Worm (Caenorhabditis elegans) whole organism, L1 larva: ENCODE data around the gene micu-1.

Experiments used
- C04F5.9 ChIP-seq: sonication (generic microtip); optimal IDR thresholded peaks from 2 replicates; lab custom pipeline; 2016; ENCODE audit warnings: missing genetic modification characterization, missing compliant biosample characterization
- aha-1 ChIP-seq: fragments of 150-350 bp; optimal IDR thresholded peaks from 2 replicates; lab custom pipeline; 2014; ENCODE audit warnings: missing biosample characterization, missing genetic modification characterization
- blmp-1 ChIP-seq: fragments of 150-350 bp; optimal IDR thresholded peaks from 2 replicates; lab custom pipeline; 2014; ENCODE audit warnings: missing biosample characterization, missing genetic modification characterization
- ceh-8 ChIP-seq: fragments of 200-800 bp; sonication (Bioruptor generic); optimal IDR thresholded peaks from 2 replicates; lab custom pipeline; 2018; ENCODE audit warnings: mild to moderate bottlenecking, missing genetic modification characterization, moderate library complexity, missing compliant biosample characterization
- ceh-82 ChIP-seq, 3 experiments: fragments of 150-350 bp in 1 of 3; sonication (generic microtip) in 2 of 3; optimal IDR thresholded peaks; 2 replicates each; lab custom pipeline; 2014 to 2017; ENCODE audit warnings: missing biosample characterization in 3 of 3, missing genetic modification characterization in 3 of 3
- ceh-90 ChIP-seq: sonication (generic microtip); optimal IDR thresholded peaks from 2 replicates; lab custom pipeline; 2016; ENCODE audit warnings: missing genetic modification characterization, missing compliant biosample characterization
- dpl-1 ChIP-seq, 3 experiments: fragments of 150-350 bp in 2 of 3; sonication (generic microtip) in 1 of 3; optimal IDR thresholded peaks; 2 replicates each; lab custom pipeline; 2014 to 2017; ENCODE audit warnings: missing biosample characterization in 3 of 3, missing genetic modification characterization in 3 of 3, missing genetic modification reagents in 3 of 3
- efl-1 ChIP-seq, 4 experiments: fragments of 150-350 bp; optimal IDR thresholded peaks in 3 of 4; peaks in 1 of 4; 1 replicate in 1 of 4; 2 replicates in 3 of 4; lab custom pipeline; 2014; ENCODE audit warnings: missing biosample characterization in 2 of 4, missing genetic modification characterization in 2 of 4, missing genetic modification reagents in 2 of 4
- elt-2 ChIP-seq: sonication (generic microtip); optimal IDR thresholded peaks from 2 replicates; lab custom pipeline; 2016; ENCODE audit warnings: missing genetic modification characterization, mild to moderate bottlenecking, inconsistent platforms, missing compliant biosample characterization, missing genetic modification reagents
- elt-3 ChIP-seq, 6 experiments: fragments of 150-350 bp in 1 of 6; sonication (generic microtip); optimal IDR thresholded peaks; 2 replicates each; lab custom pipeline; 2017 to 2018; ENCODE audit warnings: missing biosample characterization in 6 of 6, missing genetic modification characterization in 6 of 6, inconsistent platforms in 1 of 6
- fkh-8 ChIP-seq: sonication (generic microtip); optimal IDR thresholded peaks from 2 replicates; lab custom pipeline; 2016; ENCODE audit warnings: mild to moderate bottlenecking, missing genetic modification characterization, missing compliant biosample characterization
- grh-1 ChIP-seq: fragments of 200-800 bp; sonication (Bioruptor generic); IDR thresholded peaks from 2 replicates; pipeline ENCODE4 v1.3.6; 2022; ENCODE audit warnings: missing genetic modification reagents, missing genetic modification characterization, missing compliant biosample characterization
- hlh-4 ChIP-seq: sonication (generic microtip); optimal IDR thresholded peaks from 2 replicates; lab custom pipeline; 2016; ENCODE audit warnings: mild to moderate bottlenecking, missing genetic modification characterization, missing compliant biosample characterization
- hpl-2 ChIP-seq: fragments of 150-350 bp; optimal IDR thresholded peaks from 2 replicates; lab custom pipeline; 2014; ENCODE audit warnings: missing biosample characterization, missing genetic modification reagents, missing genetic modification characterization
- jun-1 ChIP-seq: fragments of 150-350 bp; optimal IDR thresholded peaks from 2 replicates; lab custom pipeline; 2014; ENCODE audit warnings: missing biosample characterization, missing genetic modification reagents, missing genetic modification characterization
- lin-13 ChIP-seq: fragments of 150-350 bp; optimal IDR thresholded peaks from 2 replicates; lab custom pipeline; 2014; ENCODE audit warnings: missing biosample characterization, missing genetic modification reagents, missing genetic modification characterization
- lin-14 ChIP-seq: fragments of 200-800 bp; sonication (Bioruptor generic); optimal IDR thresholded peaks from 2 replicates; lab custom pipeline; 2018; ENCODE audit warnings: mild to moderate bottlenecking, missing genetic modification characterization, moderate library complexity, missing compliant biosample characterization
- lin-15B ChIP-seq: fragments of 150-350 bp; sonication (generic microtip); optimal IDR thresholded peaks from 3 replicates; lab custom pipeline; 2014; ENCODE audit warnings: missing biosample characterization, missing genetic modification characterization
- lin-35 ChIP-seq, 2 experiments: fragments of 150-350 bp; optimal IDR thresholded peaks; 2 replicates each; lab custom pipeline; 2014; ENCODE audit warnings: missing biosample characterization in 2 of 2, missing genetic modification characterization in 2 of 2, missing genetic modification reagents in 2 of 2
- lir-3 ChIP-seq: sonication (generic microtip); optimal IDR thresholded peaks from 2 replicates; lab custom pipeline; 2016; ENCODE audit warnings: mild to moderate bottlenecking, missing genetic modification characterization, moderate library complexity, missing compliant biosample characterization; ENCODE audit not compliant: poor library complexity
- lsy-2 ChIP-seq, 2 experiments: fragments of 150-350 bp; optimal IDR thresholded peaks; 2 replicates each; lab custom pipeline; 2014; ENCODE audit warnings: missing biosample characterization in 2 of 2, missing genetic modification characterization in 2 of 2
- mdl-1 ChIP-seq, 2 experiments: fragments of 150-350 bp; optimal IDR thresholded peaks; 2 replicates each; lab custom pipeline; 2014 to 2017; ENCODE audit warnings: missing biosample characterization in 2 of 2, missing genetic modification characterization in 2 of 2, inconsistent platforms in 1 of 2
- nhr-19 ChIP-seq: fragments of 200-800 bp; sonication (Bioruptor generic); conservative IDR thresholded peaks from 2 replicates; pipeline ENCODE4 v1.3.6; 2022; ENCODE audit warnings: missing genetic modification characterization, missing compliant biosample characterization
- nhr-20 ChIP-seq: sonication (generic microtip); optimal IDR thresholded peaks from 2 replicates; lab custom pipeline; 2016; ENCODE audit warnings: mild to moderate bottlenecking, missing genetic modification characterization, missing compliant biosample characterization
- nhr-237 ChIP-seq: fragments of 150-350 bp; optimal IDR thresholded peaks from 2 replicates; lab custom pipeline; 2014; ENCODE audit warnings: missing biosample characterization, missing genetic modification characterization
- nhr-47 ChIP-seq: sonication (generic microtip); optimal IDR thresholded peaks from 2 replicates; lab custom pipeline; 2016; ENCODE audit warnings: mild to moderate bottlenecking, missing genetic modification characterization, moderate library complexity, missing compliant biosample characterization
- nhr-71 ChIP-seq: sonication (generic microtip); optimal IDR thresholded peaks from 2 replicates; lab custom pipeline; 2016; ENCODE audit warnings: mild to moderate bottlenecking, missing genetic modification characterization, moderate library complexity, missing compliant biosample characterization
- nhr-77 ChIP-seq: fragments of 150-350 bp; optimal IDR thresholded peaks from 2 replicates; lab custom pipeline; 2014; ENCODE audit warnings: missing biosample characterization, missing genetic modification characterization
- nhr-84 ChIP-seq: sonication (generic microtip); optimal IDR thresholded peaks from 2 replicates; lab custom pipeline; 2017; ENCODE audit warnings: missing biosample characterization, missing genetic modification characterization
- nhr-85 ChIP-seq: sonication (generic microtip); peaks from one replicate; lab custom pipeline; 2016; ENCODE audit warnings: missing genetic modification characterization, inconsistent platforms, missing compliant biosample characterization
- pag-3 ChIP-seq: sonication (generic microtip); optimal IDR thresholded peaks from 2 replicates; lab custom pipeline; 2017; ENCODE audit warnings: missing genetic modification characterization, mild to moderate bottlenecking, missing compliant biosample characterization, antibody characterized with exemption, borderline replicate concordance; ENCODE audit not compliant: insufficient read depth
- pqm-1 ChIP-seq: sonication (generic microtip); optimal IDR thresholded peaks from 3 replicates; lab custom pipeline; 2017; ENCODE audit warnings: missing biosample characterization, missing genetic modification characterization
- rnt-1 ChIP-seq: sonication (generic microtip); optimal IDR thresholded peaks from 2 replicates; lab custom pipeline; 2016; ENCODE audit warnings: mild to moderate bottlenecking, missing genetic modification characterization, moderate library complexity, missing compliant biosample characterization
- snpc-4 ChIP-seq: fragments of 150-350 bp; optimal IDR thresholded peaks from 2 replicates; lab custom pipeline; 2014; ENCODE audit warnings: missing biosample characterization, missing genetic modification characterization
- snu-23 ChIP-seq: sonication (generic microtip); optimal IDR thresholded peaks from 2 replicates; lab custom pipeline; 2016; ENCODE audit warnings: missing genetic modification characterization, missing compliant biosample characterization
- sptf-1 ChIP-seq: fragments of 150-350 bp; optimal IDR thresholded peaks from 2 replicates; lab custom pipeline; 2014; ENCODE audit warnings: missing biosample characterization, missing genetic modification characterization
- swsn-7 ChIP-seq: sonication (generic microtip); optimal IDR thresholded peaks from 2 replicates; lab custom pipeline; 2016; ENCODE audit warnings: missing genetic modification characterization, missing compliant biosample characterization
- tbx-2 ChIP-seq: sonication (generic microtip); optimal IDR thresholded peaks from 2 replicates; lab custom pipeline; 2016; ENCODE audit warnings: missing genetic modification characterization, missing compliant biosample characterization
- tlp-1 ChIP-seq: fragments of 150-350 bp; optimal IDR thresholded peaks from 2 replicates; lab custom pipeline; 2014; ENCODE audit warnings: missing biosample characterization, missing genetic modification characterization
- unc-130 ChIP-seq: fragments of 150-350 bp; optimal IDR thresholded peaks from 2 replicates; lab custom pipeline; 2017; ENCODE audit warnings: missing biosample characterization, missing genetic modification characterization, inconsistent platforms
- unc-86 ChIP-seq: sonication (generic microtip); optimal IDR thresholded peaks from 2 replicates; lab custom pipeline; 2016; ENCODE audit warnings: missing genetic modification characterization, missing compliant biosample characterization
- vab-15 ChIP-seq: sonication (generic microtip); optimal IDR thresholded peaks from 2 replicates; lab custom pipeline; 2017; ENCODE audit warnings: missing genotype, mild to moderate bottlenecking, missing genetic modification characterization, missing compliant biosample characterization
- zip-4 ChIP-seq: fragments of 200-800 bp; sonication (Bioruptor generic); optimal IDR thresholded peaks from 2 replicates; lab custom pipeline; 2018; ENCODE audit warnings: mild to moderate bottlenecking, missing genetic modification characterization, moderate library complexity, missing compliant biosample characterization

The micu-1 gene

DNA sequence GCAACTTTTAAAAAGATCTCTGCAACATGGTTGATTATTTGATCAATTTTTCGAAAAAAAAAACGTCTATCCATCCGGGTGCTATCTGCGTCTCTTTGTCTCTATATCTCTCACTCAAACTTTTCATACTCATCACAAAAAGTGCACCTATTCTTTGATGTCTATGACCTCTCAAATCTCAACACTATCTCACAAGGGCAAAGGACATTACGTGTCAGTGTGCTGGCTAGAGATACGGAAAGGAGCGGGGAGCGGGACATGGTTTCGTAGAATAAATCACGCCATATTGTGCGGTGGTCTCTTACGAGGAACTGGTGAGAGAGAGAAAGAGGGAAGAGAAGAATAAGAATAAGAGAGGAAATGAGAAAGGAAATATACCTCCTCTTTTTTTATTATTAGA is 24.7 kb downstream of the micu-1 start (continued):
- TF ChIP-seq nhr-19 (GFP tag; lab: Robert Waterston, UW) (peak; percentile 86), nhr-47 (tag; lab: Kevin White, UChicago) (peak; percentile 82), nhr-20 (peak; percentile 93), aha-1 (peak; percentile 31), lin-15B (tag; lab: Kevin White, UChicago) (peak; percentile 2), grh-1 (GFP tag; lab: Robert Waterston, UW) (peak; percentile 35; the same call in 1 of the 2 replicates), efl-1 (optimal IDR thresholded peaks at IDR 0.05; lab: Kevin White, UChicago) (peak; percentile 58), efl-1 (GFP tag; optimal IDR thresholded peaks at IDR 0.05 in 1 of 2; lab: Kevin White, UChicago) (peak; percentile 19 to 70), ceh-8 (GFP tag; lab: Kevin White, UChicago) (no peak), snu-23 (GFP tag; lab: Kevin White, UChicago) (peak; percentile 87), elt-2 (tag; lab: Kevin White, UChicago) (peak; percentile 94), elt-3 (tag; optimal IDR thresholded peaks at IDR 0.05; lab: Kevin White, UChicago) (peak in 4 of 6 experiments; percentile 49 to 84 (median 70)), snpc-4 (peak; percentile 46), rnt-1 (peak; percentile 84), nhr-85 (tag; lab: Kevin White, UChicago) (peak; percentile 88), sptf-1 (tag; lab: Kevin White, UChicago) (no peak), tlp-1 (tag; lab: Kevin White, UChicago) (no peak), lin-13 (GFP tag; lab: Kevin White, UChicago) (peak; percentile 60), mdl-1 (tag; optimal IDR thresholded peaks at IDR 0.05; lab: Kevin White, UChicago) (peak in 1 of 2 experiments; percentile 63), zip-4 (no peak), lin-14 (GFP tag; lab: Kevin White, UChicago) (peak; percentile 97), tbx-2 (tag; lab: Kevin White, UChicago) (peak; percentile 81), fkh-8 (tag; lab: Kevin White, UChicago) (peak; percentile 71), nhr-77 (tag; lab: Kevin White, UChicago) (peak; percentile 89), swsn-7 (tag; lab: Kevin White, UChicago) (peak; percentile 84), lsy-2 (tag; optimal IDR thresholded peaks at IDR 0.05; lab: Kevin White, UChicago) (peak; percentile 35 to 73), ceh-90 (tag; lab: Kevin White, UChicago) (no peak), lin-35 (GFP tag; optimal IDR thresholded peaks at IDR 0.05; lab: Kevin White, UChicago) (peak; percentile 43 to 58), nhr-237 (tag; lab: Kevin White, UChicago) (peak; percentile 55)
- TF ChIP-seq, all 84 proteins: peak for 40

DNA sequence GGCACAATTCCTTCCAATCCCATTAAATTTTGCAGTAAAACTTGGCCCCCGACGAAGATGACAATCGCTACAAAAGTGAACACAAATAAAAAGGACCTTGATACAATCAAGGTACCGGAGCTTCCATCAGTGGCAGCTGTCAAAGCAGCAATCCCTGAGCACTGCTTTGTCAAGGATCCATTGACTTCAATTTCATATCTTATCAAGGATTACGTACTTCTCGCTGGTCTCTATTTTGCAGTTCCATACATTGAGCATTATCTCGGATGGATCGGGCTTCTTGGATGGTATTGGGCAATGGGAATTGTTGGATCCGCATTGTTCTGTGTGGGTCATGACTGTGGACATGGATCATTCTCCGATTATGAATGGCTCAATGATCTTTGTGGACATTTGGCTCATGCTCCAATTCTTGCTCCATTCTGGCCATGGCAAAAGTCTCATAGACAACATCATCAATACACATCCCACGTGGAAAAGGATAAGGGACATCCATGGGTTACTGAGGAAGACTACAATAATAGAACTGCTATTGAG is 26.2 kb downstream of the micu-1 start, which contains the start of gene fat-2:
fat-2 (plus strand) TSS at position 51 of the 537 bp plus-strand sequence.
- no peak for TF ChIP-seq snu-23 (GFP tag; lab: Kevin White, UChicago)
- no peak for TF ChIP-seq pqm-1 (tag; lab: Kevin White, UChicago)
- TF ChIP-seq dpl-1 (GFP tag; optimal IDR thresholded peaks at IDR 0.05; lab: Kevin White, UChicago): no peak
- no peak for TF ChIP-seq blmp-1
- TF ChIP-seq nhr-84: no peak
- TF ChIP-seq grh-1 (GFP tag; lab: Robert Waterston, UW): no peak

DNA sequence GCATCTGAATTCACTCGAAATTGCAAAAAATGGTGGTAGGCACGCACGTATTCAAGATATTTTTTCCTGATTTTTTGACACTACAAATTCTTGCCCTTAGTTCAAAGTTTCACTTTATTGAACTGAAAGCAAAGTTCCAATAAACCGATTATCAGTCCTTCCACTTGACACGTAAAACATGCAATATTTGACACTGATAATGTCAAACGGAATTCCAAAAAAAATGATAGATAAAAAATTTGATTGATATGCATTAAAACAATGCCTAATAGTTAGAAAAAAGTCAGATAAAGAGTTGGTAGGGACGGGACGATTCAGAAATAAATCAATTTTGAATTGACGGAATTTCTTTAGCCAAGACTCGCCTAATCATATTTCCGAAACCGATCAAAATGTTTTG is 29.3 kb downstream of the micu-1 start:
- TF ChIP-seq dpl-1 (GFP tag; optimal IDR thresholded peaks at IDR 0.05; lab: Kevin White, UChicago): no peak
- no peak for TF ChIP-seq unc-86 (tag; lab: Kevin White, UChicago)
- no peak for TF ChIP-seq lir-3 (tag; lab: Kevin White, UChicago)
- no peak for TF ChIP-seq vab-15
- TF ChIP-seq nhr-71 (tag; lab: Kevin White, UChicago): no peak
- TF ChIP-seq swsn-7 (tag; lab: Kevin White, UChicago): no peak
- TF ChIP-seq elt-2 (tag; lab: Kevin White, UChicago): peak; percentile 90
- TF ChIP-seq rnt-1: no peak
- peak in 1 of 2 experiments; percentile 27 for TF ChIP-seq lin-35 (GFP tag; optimal IDR thresholded peaks at IDR 0.05; lab: Kevin White, UChicago)
- TF ChIP-seq tlp-1 (tag; lab: Kevin White, UChicago): peak; percentile 75
- TF ChIP-seq pqm-1 (tag; lab: Kevin White, UChicago): peak; percentile 61
- TF ChIP-seq efl-1 (optimal IDR thresholded peaks at IDR 0.05; lab: Kevin White, UChicago): no peak
- TF ChIP-seq efl-1 (GFP tag; optimal IDR thresholded peaks at IDR 0.05 in 1 of 2; lab: Kevin White, UChicago): peak in 1 of 2 experiments; percentile 82
- TF ChIP-seq blmp-1: no peak
- TF ChIP-seq C04F5.9 (tag; lab: Kevin White, UChicago): no peak
- TF ChIP-seq hlh-4 (tag; lab: Kevin White, UChicago): no peak
- TF ChIP-seq pag-3 (tag; lab: Kevin White, UChicago): no peak
- peak; percentile 39 for TF ChIP-seq jun-1
- TF ChIP-seq ceh-82 (tag; optimal IDR thresholded peaks at IDR 0.05; lab: Kevin White, UChicago): no peak
- TF ChIP-seq hpl-2 (GFP tag; lab: Kevin White, UChicago): no peak
- TF ChIP-seq unc-130 (tag; lab: Kevin White, UChicago): no peak
- TF ChIP-seq lin-14 (GFP tag; lab: Kevin White, UChicago): no peak
- TF ChIP-seq, all 84 proteins: peak for 6
